Worm (Caenorhabditis elegans) whole organism, L4 larva: Measurements from ENCODE around the gene egl-1.

ENCODE experiments used
- F49E8.2 ChIP-seq: sonication (generic microtip); optimal IDR thresholded peaks from 2 replicates; lab custom pipeline; 2016; ENCODE audit warnings: missing compliant biosample characterization, mild to moderate bottlenecking, missing genetic modification characterization, borderline replicate concordance
- ceh-28 ChIP-seq: fragments of 150-350 bp; optimal IDR thresholded peaks from 2 replicates; lab custom pipeline; 2014; ENCODE audit warnings: missing biosample characterization, missing genetic modification reagents, missing genetic modification characterization
- daf-16 ChIP-seq, 3 experiments: sonication (generic microtip); optimal IDR thresholded peaks; 2 replicates each; lab custom pipeline; 2016 to 2017; ENCODE audit warnings: missing genetic modification characterization in 3 of 3, missing genetic modification reagents in 3 of 3, mild to moderate bottlenecking in 2 of 3, missing compliant biosample characterization in 2 of 3, missing biosample characterization in 1 of 3, moderate library complexity in 1 of 3
- fos-1 ChIP-seq: fragments of 150-350 bp; optimal IDR thresholded peaks from 2 replicates; lab custom pipeline; 2014; ENCODE audit warnings: missing biosample characterization, missing genetic modification characterization
- nhr-76 ChIP-seq: fragments of 150-350 bp; optimal IDR thresholded peaks from 2 replicates; lab custom pipeline; 2014; ENCODE audit warnings: missing biosample characterization, missing genetic modification characterization

- TF ChIP-seq nhr-76 (tag; lab: Kevin White, UChicago), result no peak
- TF ChIP-seq daf-16 (GFP tag; optimal IDR thresholded peaks at IDR 0.05; lab: Kevin White, UChicago), result no peak
- TF ChIP-seq daf-16 (tag; optimal IDR thresholded peaks at IDR 0.05; lab: Kevin White, UChicago), result no peak
- no peak for TF ChIP-seq F49E8.2 (tag; lab: Kevin White, UChicago)
- TF ChIP-seq ceh-28 (tag; lab: Kevin White, UChicago), result no peak
- TF ChIP-seq fos-1, result no peak
Measured at ce11 chrV:14440841-14441240, 8.7 kb upstream of the egl-1 start, which contains the start of gene F23B12.4.
